Worm (Caenorhabditis elegans) whole organism, mixed stage, embryonic: ENCODE data around the gene lin-23.

ENCODE experiments used
- ceh-39 ChIP-seq: fragments of 150-350 bp; optimal IDR thresholded peaks from 2 replicates; lab custom pipeline; 2014; ENCODE audit warnings: missing biosample characterization, missing genetic modification characterization
- elt-3 ChIP-seq: fragments of 150-350 bp; optimal IDR thresholded peaks from 2 replicates; lab custom pipeline; 2014; ENCODE audit warnings: missing biosample characterization, missing genetic modification characterization
- flh-1 ChIP-seq: fragments of 200-800 bp; sonication (Bioruptor generic); optimal IDR thresholded peaks from 2 replicates; lab custom pipeline; 2018; ENCODE audit warnings: mild to moderate bottlenecking, missing genetic modification characterization, moderate library complexity, missing compliant biosample characterization
- lin-13 ChIP-seq: fragments of 150-350 bp; optimal IDR thresholded peaks from 2 replicates; lab custom pipeline; 2014; ENCODE audit warnings: missing biosample characterization, missing genetic modification characterization
- nhr-12 ChIP-seq: fragments of 150-350 bp; optimal IDR thresholded peaks from 2 replicates; lab custom pipeline; 2014; ENCODE audit warnings: missing biosample characterization, missing genetic modification characterization
- nhr-28 ChIP-seq: fragments of 150-350 bp; optimal IDR thresholded peaks from 2 replicates; lab custom pipeline; 2014; ENCODE audit warnings: missing biosample characterization, missing genetic modification characterization
- snpc-4 ChIP-seq: fragments of 150-350 bp; optimal IDR thresholded peaks from 2 replicates; lab custom pipeline; 2014; ENCODE audit warnings: missing biosample characterization, missing genetic modification characterization
- unc-62 ChIP-seq: fragments of 150-350 bp; optimal IDR thresholded peaks from 2 replicates; lab custom pipeline; 2014; ENCODE audit warnings: missing biosample characterization, missing genetic modification reagents, missing genetic modification characterization

- TF ChIP-seq nhr-28 (no peak), ceh-39 (tag; lab: Kevin White, UChicago) (no peak), snpc-4 (tag; lab: Kevin White, UChicago) (no peak), unc-62 (GFP tag; lab: Kevin White, UChicago) (no peak), lin-13 (tag; lab: Kevin White, UChicago) (no peak), nhr-12 (no peak), elt-3 (tag; lab: Kevin White, UChicago) (no peak), flh-1 (GFP tag; lab: Kevin White, UChicago) (no peak)
Measured at ce11 chrII:6346551-6347079, 24.5 kb upstream of the lin-23 start.
